Fruit fly (Drosophila melanogaster) whole organism, prepupa: ENCODE results near the gene Lrrk.
A peak's percentile ranks its signal among the peaks of the same experiment; 100 is the strongest.

ENCODE experiments used
- Blimp-1 ChIP-seq: fragments of 200-800 bp; sonication (Bioruptor generic); optimal IDR thresholded peaks from 3 replicates; lab custom pipeline; 2017; ENCODE audit warnings: missing biosample characterization, missing genetic modification characterization, mild to moderate bottlenecking, moderate library complexity, missing genetic modification reagents
- CG10669 ChIP-seq: fragments of 200-800 bp; sonication (Bioruptor generic); optimal IDR thresholded peaks from 3 replicates; lab custom pipeline; 2018; ENCODE audit warnings: missing biosample characterization, mild to moderate bottlenecking, missing genetic modification characterization, moderate library complexity
- CG11762 ChIP-seq: fragments of 200-800 bp; sonication (Bioruptor generic); optimal IDR thresholded peaks from 3 replicates; lab custom pipeline; 2016; ENCODE audit warnings: missing biosample characterization, missing genetic modification characterization; ENCODE audit not compliant: insufficient read depth
- CG11902 ChIP-seq: fragments of 200-800 bp; sonication (Bioruptor generic); optimal IDR thresholded peaks from 3 replicates; lab custom pipeline; 2016; ENCODE audit warnings: missing biosample characterization, missing genetic modification characterization
- CG1621 ChIP-seq: fragments of 200-800 bp; sonication (Bioruptor generic); optimal IDR thresholded peaks from 3 replicates; lab custom pipeline; 2018; ENCODE audit warnings: missing biosample characterization, mild to moderate bottlenecking, missing genetic modification characterization
- CG16779 ChIP-seq: fragments of 200-800 bp; sonication (Bioruptor generic); optimal IDR thresholded peaks from 3 replicates; lab custom pipeline; 2017; ENCODE audit warnings: missing biosample characterization, mild to moderate bottlenecking, missing genetic modification characterization
- CG3032 ChIP-seq: fragments of 200-800 bp; optimal IDR thresholded peaks from 2 replicates; lab custom pipeline; 2019; ENCODE audit warnings: missing biosample characterization, mild to moderate bottlenecking, missing genetic modification characterization, moderate library complexity
- CG32006 ChIP-seq: fragments of 200-800 bp; sonication (Bioruptor generic); optimal IDR thresholded peaks from 3 replicates; lab custom pipeline; 2017; ENCODE audit warnings: missing biosample characterization, mild to moderate bottlenecking, missing genetic modification characterization
- CG34406 ChIP-seq: fragments of 200-800 bp; sonication (Bioruptor generic); optimal IDR thresholded peaks from 3 replicates; lab custom pipeline; 2016; ENCODE audit warnings: missing biosample characterization, missing genetic modification characterization
- CG3919 ChIP-seq: fragments of 200-800 bp; sonication (Bioruptor generic); optimal IDR thresholded peaks from 3 replicates; lab custom pipeline; 2016; ENCODE audit warnings: missing biosample characterization, missing genetic modification characterization
- CG4318 ChIP-seq: fragments of 200-800 bp; sonication (Bioruptor generic); optimal IDR thresholded peaks from 3 replicates; lab custom pipeline; 2017; ENCODE audit warnings: missing biosample characterization, mild to moderate bottlenecking, missing genetic modification characterization
- CG6163 ChIP-seq: fragments of 200-800 bp; sonication (Bioruptor generic); IDR thresholded peaks from 3 replicates; pipeline ENCODE4 v1.3.6; 2022; ENCODE audit warnings: missing biosample characterization, missing genetic modification characterization
- CG6276 ChIP-seq: fragments of 200-800 bp; sonication (Bioruptor generic); optimal IDR thresholded peaks from 2 replicates; lab custom pipeline; 2017; ENCODE audit warnings: missing biosample characterization, mild to moderate bottlenecking, missing genetic modification characterization
- CG6792 ChIP-seq: fragments of 200-800 bp; sonication (Bioruptor generic); optimal IDR thresholded peaks from 3 replicates; lab custom pipeline; 2016; ENCODE audit warnings: missing biosample characterization, missing genetic modification characterization
- CG6854 ChIP-seq: fragments of 200-800 bp; sonication (Bioruptor generic); optimal IDR thresholded peaks from 2 replicates; lab custom pipeline; 2017; ENCODE audit warnings: missing biosample characterization, mild to moderate bottlenecking, missing genetic modification characterization
- CG7368 ChIP-seq: fragments of 200-800 bp; sonication (Bioruptor generic); optimal IDR thresholded peaks from 3 replicates; lab custom pipeline; 2016; ENCODE audit warnings: missing biosample characterization, missing genetic modification characterization
- CG8119 ChIP-seq: fragments of 200-800 bp; sonication (Bioruptor generic); IDR thresholded peaks from 3 replicates; pipeline ENCODE4 v1.3.6; 2022; ENCODE audit warnings: missing biosample characterization, missing genetic modification characterization
- CG8319 ChIP-seq: fragments of 200-800 bp; sonication (Bioruptor generic); optimal IDR thresholded peaks from 3 replicates; lab custom pipeline; 2016; ENCODE audit warnings: missing biosample characterization, missing genetic modification characterization
- CG8632 ChIP-seq: fragments of 200-800 bp; sonication (Bioruptor generic); optimal IDR thresholded peaks from 3 replicates; lab custom pipeline; 2016; ENCODE audit warnings: missing biosample characterization, missing genetic modification characterization
- CG9139 ChIP-seq: fragments of 200-800 bp; sonication (Bioruptor generic); optimal IDR thresholded peaks from 3 replicates; lab custom pipeline; 2017; ENCODE audit warnings: missing biosample characterization, mild to moderate bottlenecking, missing genetic modification characterization
- Eip75B ChIP-seq: fragments of 200-800 bp; sonication (Bioruptor generic); optimal IDR thresholded peaks from 3 replicates; lab custom pipeline; 2016; ENCODE audit warnings: missing biosample characterization, missing genetic modification characterization
- Eip78C ChIP-seq: fragments of 200-800 bp; sonication (Bioruptor generic); peaks from one replicate; lab custom pipeline; 2016; ENCODE audit warnings: missing biosample characterization, missing genetic modification characterization
- Eip93F ChIP-seq: fragments of 200-800 bp; sonication (Bioruptor generic); optimal IDR thresholded peaks from 2 replicates; lab custom pipeline; 2016; ENCODE audit warnings: missing biosample characterization, mild to moderate bottlenecking, missing genetic modification characterization
- Ets21C ChIP-seq: fragments of 200-800 bp; sonication (Bioruptor generic); optimal IDR thresholded peaks from 3 replicates; lab custom pipeline; 2016; ENCODE audit warnings: missing biosample characterization, missing genetic modification characterization
- Ets96B ChIP-seq: fragments of 200-800 bp; optimal IDR thresholded peaks from 2 replicates; lab custom pipeline; 2019; ENCODE audit warnings: missing biosample characterization, mild to moderate bottlenecking, missing genetic modification characterization, moderate library complexity
- Hr38 ChIP-seq: sonication (Bioruptor generic); optimal IDR thresholded peaks from 2 replicates; lab custom pipeline; 2016; ENCODE audit warnings: missing biosample characterization, missing genetic modification characterization
- Met ChIP-seq: fragments of 200-800 bp; sonication (Bioruptor generic); optimal IDR thresholded peaks from 3 replicates; lab custom pipeline; 2016; ENCODE audit warnings: missing biosample characterization, missing genetic modification characterization
- OdsH ChIP-seq: fragments of 200-800 bp; sonication (Bioruptor generic); optimal IDR thresholded peaks from 3 replicates; lab custom pipeline; 2016; ENCODE audit warnings: missing biosample characterization, missing genetic modification characterization
- Smox ChIP-seq: fragments of 200-800 bp; sonication (Bioruptor generic); optimal IDR thresholded peaks from 3 replicates; lab custom pipeline; 2016; ENCODE audit warnings: missing biosample characterization, missing genetic modification characterization
- Sox102F ChIP-seq: fragments of 200-800 bp; sonication (Bioruptor generic); optimal IDR thresholded peaks from 2 replicates; lab custom pipeline; 2016; ENCODE audit warnings: missing biosample characterization, mild to moderate bottlenecking, missing genetic modification characterization
- Sox14 ChIP-seq: fragments of 200-800 bp; sonication (Bioruptor generic); optimal IDR thresholded peaks from 3 replicates; lab custom pipeline; 2016; ENCODE audit warnings: missing biosample characterization, missing genetic modification characterization
- Sox15 ChIP-seq: fragments of 200-800 bp; sonication (Bioruptor generic); optimal IDR thresholded peaks from 3 replicates; lab custom pipeline; 2016; ENCODE audit warnings: missing biosample characterization, missing genetic modification characterization
- achi ChIP-seq: fragments of 200-800 bp; sonication (Bioruptor generic); optimal IDR thresholded peaks from 3 replicates; lab custom pipeline; 2016; ENCODE audit warnings: missing biosample characterization, missing genetic modification characterization
- cyc ChIP-seq: fragments of 200-800 bp; sonication (Bioruptor generic); optimal IDR thresholded peaks from 3 replicates; lab custom pipeline; 2016; ENCODE audit warnings: missing biosample characterization, missing genetic modification characterization
- dac ChIP-seq: fragments of 200-800 bp; sonication (Bioruptor generic); optimal IDR thresholded peaks from 2 replicates; lab custom pipeline; 2017; ENCODE audit warnings: missing biosample characterization, mild to moderate bottlenecking, missing genetic modification characterization
- dsx ChIP-seq: fragments of 200-800 bp; optimal IDR thresholded peaks from 3 replicates; lab custom pipeline; 2019; ENCODE audit warnings: missing biosample characterization, mild to moderate bottlenecking, missing genetic modification characterization, moderate library complexity; ENCODE audit not compliant: poor library complexity, severe bottlenecking
- eg ChIP-seq: fragments of 200-800 bp; sonication (Bioruptor generic); IDR thresholded peaks from 3 replicates; pipeline ENCODE4 v1.3.6; 2022; ENCODE audit warnings: missing biosample characterization, missing genetic modification characterization
- fd59A ChIP-seq: fragments of 200-800 bp; sonication (Bioruptor generic); optimal IDR thresholded peaks from 2 replicates; lab custom pipeline; 2017; ENCODE audit warnings: missing biosample characterization, mild to moderate bottlenecking, missing genetic modification characterization, missing genetic modification reagents
- fd85E ChIP-seq: fragments of 200-800 bp; sonication (Bioruptor generic); optimal IDR thresholded peaks from 3 replicates; lab custom pipeline; 2016; ENCODE audit warnings: missing biosample characterization, missing genetic modification characterization
- lz ChIP-seq: fragments of 200-800 bp; sonication (Bioruptor generic); optimal IDR thresholded peaks from 3 replicates; lab custom pipeline; 2016; ENCODE audit warnings: missing biosample characterization, missing genetic modification characterization
- net ChIP-seq: fragments of 200-800 bp; sonication (Bioruptor generic); optimal IDR thresholded peaks from 3 replicates; lab custom pipeline; 2016; ENCODE audit warnings: missing biosample characterization, missing genetic modification characterization
- salr ChIP-seq, 2 experiments: fragments of 200-800 bp; sonication (Bioruptor generic); optimal IDR thresholded peaks; 3 replicates each; lab custom pipeline; 2016 to 2018; ENCODE audit warnings: missing biosample characterization in 2 of 2, missing genetic modification characterization in 2 of 2, mild to moderate bottlenecking in 1 of 2
- spab ChIP-seq: fragments of 200-800 bp; sonication (Bioruptor generic); optimal IDR thresholded peaks from 2 replicates; lab custom pipeline; 2017; ENCODE audit warnings: missing biosample characterization, mild to moderate bottlenecking, missing genetic modification characterization, missing genetic modification reagents
- ss ChIP-seq, 2 experiments: fragments of 200-800 bp; sonication (Bioruptor generic); optimal IDR thresholded peaks; 2 replicates in 1 of 2; 3 replicates in 1 of 2; lab custom pipeline; 2017 to 2018; ENCODE audit warnings: mild to moderate bottlenecking in 2 of 2, missing biosample characterization in 2 of 2, missing genetic modification characterization in 2 of 2, moderate library complexity in 1 of 2
- vri ChIP-seq: fragments of 200-800 bp; sonication (Bioruptor generic); optimal IDR thresholded peaks from 3 replicates; lab custom pipeline; 2016; ENCODE audit warnings: missing biosample characterization, mild to moderate bottlenecking, missing genetic modification characterization

Gene Lrrk

dm6 chr3R:20588480-20588785 lies 46.8 kb upstream of the Lrrk start, which contains the start of gene Srp72 (continued):
- TF ChIP-seq Hr38 (GFP tag; lab: Kevin White, UChicago), result no peak
- TF ChIP-seq Ets96B (tag; lab: Kevin White, UChicago), result no peak
- TF ChIP-seq Eip93F (GFP tag; lab: Kevin White, UChicago), result peak; percentile 30
- no peak for TF ChIP-seq CG6163 (GFP tag; lab: Robert Waterston, UW)
- TF ChIP-seq CG9139 (GFP tag; lab: Kevin White, UChicago), result no peak
- TF ChIP-seq vri, result no peak
- TF ChIP-seq Eip78C, result peak; percentile 77
- peak; percentile 49; the same call in 1 of the 3 replicates for TF ChIP-seq eg (GFP tag; lab: Robert Waterston, UW)
- TF ChIP-seq CG34406 (GFP tag; lab: Kevin White, UChicago), result peak; percentile 44
- peak; percentile 46 for TF ChIP-seq CG11902 (GFP tag; lab: Kevin White, UChicago)
- TF ChIP-seq CG8632 (GFP tag; lab: Kevin White, UChicago), result peak; percentile 29
- peak; percentile 40 for TF ChIP-seq Sox15 (GFP tag; lab: Kevin White, UChicago)
- no peak for TF ChIP-seq Blimp-1 (GFP tag; lab: Kevin White, UChicago)
- no peak for TF ChIP-seq salr (GFP tag; optimal IDR thresholded peaks at IDR 0.05; lab: Kevin White, UChicago)
- TF ChIP-seq fd59A (GFP tag; lab: Kevin White, UChicago), result no peak
- peak; percentile 56 for TF ChIP-seq achi (GFP tag; lab: Kevin White, UChicago)
- TF ChIP-seq CG32006 (GFP tag; lab: Kevin White, UChicago), result peak; percentile 34

- TF ChIP-seq Eip78C (peak; percentile 65), salr (GFP tag; optimal IDR thresholded peaks at IDR 0.05; lab: Kevin White, UChicago) (no peak), vri (no peak), Ets96B (tag; lab: Kevin White, UChicago) (no peak), CG3919 (GFP tag; lab: Kevin White, UChicago) (peak; percentile 19), fd85E (no peak), CG6163 (GFP tag; lab: Robert Waterston, UW) (no peak), Eip93F (GFP tag; lab: Kevin White, UChicago) (no peak), spab (GFP tag; lab: Kevin White, UChicago) (no peak), dac (GFP tag; lab: Kevin White, UChicago) (no peak), net (GFP tag; lab: Kevin White, UChicago) (no peak), CG11902 (GFP tag; lab: Kevin White, UChicago) (no peak), lz (peak; percentile 53), CG6276 (GFP tag; lab: Kevin White, UChicago) (no peak), fd59A (GFP tag; lab: Kevin White, UChicago) (no peak), CG16779 (tag; lab: Kevin White, UChicago) (no peak), CG8119 (GFP tag; lab: Robert Waterston, UW) (no peak), achi (GFP tag; lab: Kevin White, UChicago) (no peak), Sox102F (peak; percentile 24), CG4318 (GFP tag; lab: Kevin White, UChicago) (no peak), dsx (no peak), CG6792 (no peak), Ets21C (GFP tag; lab: Kevin White, UChicago) (no peak), Eip75B (peak; percentile 1), Met (GFP tag; lab: Kevin White, UChicago) (no peak), CG9139 (GFP tag; lab: Kevin White, UChicago) (no peak), OdsH (GFP tag; lab: Kevin White, UChicago) (no peak), eg (GFP tag; lab: Robert Waterston, UW) (0 out of 3 replicates have a peak, but pooled peaks have one; percentile 14), Smox (GFP tag; lab: Kevin White, UChicago) (peak; percentile 16), Blimp-1 (GFP tag; lab: Kevin White, UChicago) (peak; percentile 46), CG6854 (no peak), cyc (GFP tag; lab: Kevin White, UChicago) (peak; percentile 27), Sox14 (GFP tag; lab: Kevin White, UChicago) (no peak), CG11762 (no peak), Sox15 (GFP tag; lab: Kevin White, UChicago) (no peak), CG8632 (GFP tag; lab: Kevin White, UChicago) (no peak), CG10669 (no peak), CG3032 (tag; lab: Kevin White, UChicago) (peak; percentile 33), CG7368 (GFP tag; lab: Kevin White, UChicago) (no peak), ss (GFP tag; optimal IDR thresholded peaks at IDR 0.05; lab: Kevin White, UChicago) (peak in 1 of 2 experiments; percentile 6), CG1621 (peak; percentile 58), CG8319 (GFP tag; lab: Kevin White, UChicago) (no peak)
These were observed 42.5 kb upstream of the Lrrk start, which contains the start of the genes Pus1 and bon for dm6 chr3R:20592517-20593462. Gene Pus1, minus strand, starts transcription at chr3R:20592671. Gene bon, plus strand, starts transcription at chr3R:20593139.
